Fruit fly (Drosophila melanogaster) whole organism, adult: ENCODE data around the gene CG34303.

ENCODE experiments used
- CG12768 ChIP-seq: fragments of 200-800 bp; sonication (Bioruptor generic); optimal IDR thresholded peaks from 2 replicates; lab custom pipeline; 2017; ENCODE audit warnings: missing biosample characterization, missing genetic modification characterization, mild to moderate bottlenecking, moderate library complexity, missing genetic modification reagents
- CG1620 ChIP-seq: fragments of 200-800 bp; sonication (Bioruptor generic); optimal IDR thresholded peaks from 2 replicates; lab custom pipeline; 2016; ENCODE audit warnings: missing biosample characterization, missing genetic modification characterization
- CG5204 ChIP-seq: fragments of 200-800 bp; sonication (Bioruptor generic); optimal IDR thresholded peaks from 2 replicates; lab custom pipeline; 2016; ENCODE audit warnings: missing biosample characterization, missing genetic modification characterization
- CG7101 ChIP-seq: fragments of 200-800 bp; sonication (Bioruptor generic); optimal IDR thresholded peaks from 2 replicates; lab custom pipeline; 2018; ENCODE audit warnings: missing biosample characterization, mild to moderate bottlenecking, missing genetic modification characterization, moderate library complexity
- Clk ChIP-seq: fragments of 200-800 bp; sonication (Bioruptor generic); optimal IDR thresholded peaks from 2 replicates; lab custom pipeline; 2017; ENCODE audit warnings: missing biosample characterization, missing genetic modification characterization
- Crg-1 ChIP-seq: fragments of 200-800 bp; sonication (Bioruptor generic); optimal IDR thresholded peaks from 2 replicates; lab custom pipeline; 2016; ENCODE audit warnings: missing biosample characterization, missing genetic modification characterization
- Hr96 ChIP-seq: fragments of 200-800 bp; sonication (Bioruptor generic); optimal IDR thresholded peaks from 2 replicates; lab custom pipeline; 2016; ENCODE audit warnings: missing biosample characterization, missing genetic modification characterization
- Mnt ChIP-seq: fragments of 200-800 bp; sonication (Bioruptor generic); optimal IDR thresholded peaks from 2 replicates; lab custom pipeline; 2016; ENCODE audit warnings: missing biosample characterization, mild to moderate bottlenecking, missing genetic modification characterization
- cic ChIP-seq: fragments of 200-800 bp; sonication (Bioruptor generic); optimal IDR thresholded peaks from 2 replicates; lab custom pipeline; 2017; ENCODE audit warnings: missing biosample characterization, mild to moderate bottlenecking, missing genetic modification characterization, moderate library complexity
- cnc ChIP-seq, 2 experiments: fragments of >200 bp; optimal IDR thresholded peaks; 2 replicates each; lab custom pipeline; 2017
- pad ChIP-seq: fragments of 200-800 bp; sonication (Bioruptor generic); optimal IDR thresholded peaks from 3 replicates; lab custom pipeline; 2017; ENCODE audit warnings: missing biosample characterization, missing genetic modification characterization, mild to moderate bottlenecking, moderate library complexity, missing genetic modification reagents
- tj ChIP-seq: fragments of 200-800 bp; sonication (Bioruptor generic); optimal IDR thresholded peaks from 3 replicates; lab custom pipeline; 2017; ENCODE audit warnings: missing biosample characterization, mild to moderate bottlenecking, missing genetic modification characterization, moderate library complexity

DNA sequence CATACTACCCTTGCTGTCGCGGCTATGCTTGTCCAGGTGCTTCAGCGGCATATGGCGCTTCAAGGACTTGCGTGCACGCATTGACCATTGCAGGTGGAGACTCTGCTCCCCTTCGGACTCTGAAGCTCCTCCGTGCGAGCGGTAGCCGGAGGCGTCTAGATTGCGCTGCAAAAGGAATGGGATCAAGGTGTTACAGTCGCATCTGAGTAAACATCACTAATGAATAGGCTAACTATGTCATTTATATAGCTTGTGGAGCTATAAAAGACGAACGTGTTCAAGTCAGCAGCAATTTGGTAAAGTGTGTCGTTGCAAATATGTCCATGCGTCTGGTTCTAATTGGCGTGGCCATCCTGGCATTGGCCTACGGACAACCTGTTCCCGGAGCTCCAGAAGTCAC is 8.9 kb downstream of the CG34303 start, which contains the start of gene CG42759:
- no peak for TF ChIP-seq cnc (optimal IDR thresholded peaks at IDR 0.05; lab: Kevin White, UChicago)
- TF ChIP-seq Clk (GFP tag; lab: Kevin White, UChicago): no peak
- no peak for TF ChIP-seq Crg-1 (GFP tag; lab: Kevin White, UChicago)
- no peak for TF ChIP-seq CG7101 (tag; lab: Kevin White, UChicago)
- TF ChIP-seq pad (GFP tag; lab: Kevin White, UChicago): no peak
- TF ChIP-seq Mnt (GFP tag; lab: Kevin White, UChicago): no peak
- no peak for TF ChIP-seq CG5204 (GFP tag; lab: Kevin White, UChicago)
- TF ChIP-seq Hr96 (GFP tag; lab: Kevin White, UChicago): no peak
- no peak for TF ChIP-seq CG12768 (GFP tag; lab: Kevin White, UChicago)
- no peak for TF ChIP-seq tj (GFP tag; lab: Kevin White, UChicago)
- TF ChIP-seq cic (GFP tag; lab: Kevin White, UChicago): no peak
- no peak for TF ChIP-seq CG1620
